Fruit fly (Drosophila melanogaster) whole organism, prepupa: ENCODE measurements around the gene fray.

Experiments
- Blimp-1 ChIP-seq: fragments of 200-800 bp; sonication (Bioruptor generic); optimal IDR thresholded peaks from 3 replicates; lab custom pipeline; 2017; ENCODE audit warnings: missing biosample characterization, missing genetic modification characterization, mild to moderate bottlenecking, moderate library complexity, missing genetic modification reagents
- CG10631 ChIP-seq: fragments of 200-800 bp; sonication (Bioruptor generic); optimal IDR thresholded peaks from 2 replicates; lab custom pipeline; 2016; ENCODE audit warnings: missing biosample characterization, missing genetic modification characterization
- CG10669 ChIP-seq: fragments of 200-800 bp; sonication (Bioruptor generic); optimal IDR thresholded peaks from 3 replicates; lab custom pipeline; 2018; ENCODE audit warnings: missing biosample characterization, mild to moderate bottlenecking, missing genetic modification characterization, moderate library complexity
- CG11762 ChIP-seq: fragments of 200-800 bp; sonication (Bioruptor generic); optimal IDR thresholded peaks from 3 replicates; lab custom pipeline; 2016; ENCODE audit warnings: missing biosample characterization, missing genetic modification characterization; ENCODE audit not compliant: insufficient read depth
- CG11902 ChIP-seq: fragments of 200-800 bp; sonication (Bioruptor generic); optimal IDR thresholded peaks from 3 replicates; lab custom pipeline; 2016; ENCODE audit warnings: missing biosample characterization, missing genetic modification characterization
- CG1621 ChIP-seq: fragments of 200-800 bp; sonication (Bioruptor generic); optimal IDR thresholded peaks from 3 replicates; lab custom pipeline; 2018; ENCODE audit warnings: missing biosample characterization, mild to moderate bottlenecking, missing genetic modification characterization
- CG3032 ChIP-seq: fragments of 200-800 bp; optimal IDR thresholded peaks from 2 replicates; lab custom pipeline; 2019; ENCODE audit warnings: missing biosample characterization, mild to moderate bottlenecking, missing genetic modification characterization, moderate library complexity
- CG31627 ChIP-seq: fragments of 200-800 bp; sonication (Bioruptor generic); optimal IDR thresholded peaks from 3 replicates; lab custom pipeline; 2016; ENCODE audit warnings: missing biosample characterization, missing genetic modification characterization
- CG32006 ChIP-seq: fragments of 200-800 bp; sonication (Bioruptor generic); optimal IDR thresholded peaks from 3 replicates; lab custom pipeline; 2017; ENCODE audit warnings: missing biosample characterization, mild to moderate bottlenecking, missing genetic modification characterization
- CG3919 ChIP-seq: fragments of 200-800 bp; sonication (Bioruptor generic); optimal IDR thresholded peaks from 3 replicates; lab custom pipeline; 2016; ENCODE audit warnings: missing biosample characterization, missing genetic modification characterization
- CG4318 ChIP-seq: fragments of 200-800 bp; sonication (Bioruptor generic); optimal IDR thresholded peaks from 3 replicates; lab custom pipeline; 2017; ENCODE audit warnings: missing biosample characterization, mild to moderate bottlenecking, missing genetic modification characterization
- CG6163 ChIP-seq: fragments of 200-800 bp; sonication (Bioruptor generic); IDR thresholded peaks from 3 replicates; pipeline ENCODE4 v1.3.6; 2022; ENCODE audit warnings: missing biosample characterization, missing genetic modification characterization
- CG6276 ChIP-seq: fragments of 200-800 bp; sonication (Bioruptor generic); optimal IDR thresholded peaks from 2 replicates; lab custom pipeline; 2017; ENCODE audit warnings: missing biosample characterization, mild to moderate bottlenecking, missing genetic modification characterization
- CG6792 ChIP-seq: fragments of 200-800 bp; sonication (Bioruptor generic); optimal IDR thresholded peaks from 3 replicates; lab custom pipeline; 2016; ENCODE audit warnings: missing biosample characterization, missing genetic modification characterization
- CG6854 ChIP-seq: fragments of 200-800 bp; sonication (Bioruptor generic); optimal IDR thresholded peaks from 2 replicates; lab custom pipeline; 2017; ENCODE audit warnings: missing biosample characterization, mild to moderate bottlenecking, missing genetic modification characterization
- CG7368 ChIP-seq: fragments of 200-800 bp; sonication (Bioruptor generic); optimal IDR thresholded peaks from 3 replicates; lab custom pipeline; 2016; ENCODE audit warnings: missing biosample characterization, missing genetic modification characterization
- CG8119 ChIP-seq: fragments of 200-800 bp; sonication (Bioruptor generic); IDR thresholded peaks from 3 replicates; pipeline ENCODE4 v1.3.6; 2022; ENCODE audit warnings: missing biosample characterization, missing genetic modification characterization
- CG9139 ChIP-seq: fragments of 200-800 bp; sonication (Bioruptor generic); optimal IDR thresholded peaks from 3 replicates; lab custom pipeline; 2017; ENCODE audit warnings: missing biosample characterization, mild to moderate bottlenecking, missing genetic modification characterization
- Eip75B ChIP-seq: fragments of 200-800 bp; sonication (Bioruptor generic); optimal IDR thresholded peaks from 3 replicates; lab custom pipeline; 2016; ENCODE audit warnings: missing biosample characterization, missing genetic modification characterization
- Eip78C ChIP-seq: fragments of 200-800 bp; sonication (Bioruptor generic); peaks from one replicate; lab custom pipeline; 2016; ENCODE audit warnings: missing biosample characterization, missing genetic modification characterization
- Ets21C ChIP-seq: fragments of 200-800 bp; sonication (Bioruptor generic); optimal IDR thresholded peaks from 3 replicates; lab custom pipeline; 2016; ENCODE audit warnings: missing biosample characterization, missing genetic modification characterization
- Ets96B ChIP-seq: fragments of 200-800 bp; optimal IDR thresholded peaks from 2 replicates; lab custom pipeline; 2019; ENCODE audit warnings: missing biosample characterization, mild to moderate bottlenecking, missing genetic modification characterization, moderate library complexity
- Hr38 ChIP-seq: sonication (Bioruptor generic); optimal IDR thresholded peaks from 2 replicates; lab custom pipeline; 2016; ENCODE audit warnings: missing biosample characterization, missing genetic modification characterization
- Hr4 ChIP-seq: fragments of 200-800 bp; sonication (Bioruptor generic); optimal IDR thresholded peaks from 3 replicates; lab custom pipeline; 2016; ENCODE audit warnings: missing biosample characterization, missing genetic modification characterization
- Lpt ChIP-seq: fragments of 200-800 bp; sonication (Bioruptor generic); optimal IDR thresholded peaks from 3 replicates; lab custom pipeline; 2016; ENCODE audit warnings: missing biosample characterization, missing genetic modification characterization
- Met ChIP-seq: fragments of 200-800 bp; sonication (Bioruptor generic); optimal IDR thresholded peaks from 3 replicates; lab custom pipeline; 2016; ENCODE audit warnings: missing biosample characterization, missing genetic modification characterization
- OdsH ChIP-seq: fragments of 200-800 bp; sonication (Bioruptor generic); optimal IDR thresholded peaks from 3 replicates; lab custom pipeline; 2016; ENCODE audit warnings: missing biosample characterization, missing genetic modification characterization
- Smox ChIP-seq: fragments of 200-800 bp; sonication (Bioruptor generic); optimal IDR thresholded peaks from 3 replicates; lab custom pipeline; 2016; ENCODE audit warnings: missing biosample characterization, missing genetic modification characterization
- Sox14 ChIP-seq: fragments of 200-800 bp; sonication (Bioruptor generic); optimal IDR thresholded peaks from 3 replicates; lab custom pipeline; 2016; ENCODE audit warnings: missing biosample characterization, missing genetic modification characterization
- Sox15 ChIP-seq: fragments of 200-800 bp; sonication (Bioruptor generic); optimal IDR thresholded peaks from 3 replicates; lab custom pipeline; 2016; ENCODE audit warnings: missing biosample characterization, missing genetic modification characterization
- achi ChIP-seq: fragments of 200-800 bp; sonication (Bioruptor generic); optimal IDR thresholded peaks from 3 replicates; lab custom pipeline; 2016; ENCODE audit warnings: missing biosample characterization, missing genetic modification characterization
- dac ChIP-seq: fragments of 200-800 bp; sonication (Bioruptor generic); optimal IDR thresholded peaks from 2 replicates; lab custom pipeline; 2017; ENCODE audit warnings: missing biosample characterization, mild to moderate bottlenecking, missing genetic modification characterization
- eg ChIP-seq: fragments of 200-800 bp; sonication (Bioruptor generic); IDR thresholded peaks from 3 replicates; pipeline ENCODE4 v1.3.6; 2022; ENCODE audit warnings: missing biosample characterization, missing genetic modification characterization
- esn ChIP-seq: fragments of 200-800 bp; sonication (Bioruptor generic); optimal IDR thresholded peaks from 2 replicates; lab custom pipeline; 2016; ENCODE audit warnings: missing biosample characterization, mild to moderate bottlenecking, missing genetic modification characterization, moderate library complexity
- fd59A ChIP-seq: fragments of 200-800 bp; sonication (Bioruptor generic); optimal IDR thresholded peaks from 2 replicates; lab custom pipeline; 2017; ENCODE audit warnings: missing biosample characterization, mild to moderate bottlenecking, missing genetic modification characterization, missing genetic modification reagents
- fd85E ChIP-seq: fragments of 200-800 bp; sonication (Bioruptor generic); optimal IDR thresholded peaks from 3 replicates; lab custom pipeline; 2016; ENCODE audit warnings: missing biosample characterization, missing genetic modification characterization
- fkh ChIP-seq: fragments of 200-800 bp; sonication (Bioruptor generic); optimal IDR thresholded peaks from 3 replicates; lab custom pipeline; 2017; ENCODE audit warnings: missing biosample characterization, mild to moderate bottlenecking, missing genetic modification characterization, moderate library complexity
- lz ChIP-seq: fragments of 200-800 bp; sonication (Bioruptor generic); optimal IDR thresholded peaks from 3 replicates; lab custom pipeline; 2016; ENCODE audit warnings: missing biosample characterization, missing genetic modification characterization
- net ChIP-seq: fragments of 200-800 bp; sonication (Bioruptor generic); optimal IDR thresholded peaks from 3 replicates; lab custom pipeline; 2016; ENCODE audit warnings: missing biosample characterization, missing genetic modification characterization
- pdm3 ChIP-seq: fragments of 200-800 bp; sonication (Bioruptor generic); optimal IDR thresholded peaks from 3 replicates; lab custom pipeline; 2016; ENCODE audit warnings: missing biosample characterization, missing genetic modification characterization
- salr ChIP-seq, 2 experiments: fragments of 200-800 bp; sonication (Bioruptor generic); optimal IDR thresholded peaks; 3 replicates each; lab custom pipeline; 2016 to 2018; ENCODE audit warnings: missing biosample characterization in 2 of 2, missing genetic modification characterization in 2 of 2, mild to moderate bottlenecking in 1 of 2
- spab ChIP-seq: fragments of 200-800 bp; sonication (Bioruptor generic); optimal IDR thresholded peaks from 2 replicates; lab custom pipeline; 2017; ENCODE audit warnings: missing biosample characterization, mild to moderate bottlenecking, missing genetic modification characterization, missing genetic modification reagents
- svp ChIP-seq: fragments of 200-800 bp; sonication (Bioruptor generic); peaks from one replicate; lab custom pipeline; 2016; ENCODE audit warnings: missing biosample characterization, missing genetic modification characterization
- topi ChIP-seq: fragments of 200-800 bp; sonication (Bioruptor generic); optimal IDR thresholded peaks from 3 replicates; lab custom pipeline; 2016; ENCODE audit warnings: missing biosample characterization, missing genetic modification characterization

Gene fray

DNA sequence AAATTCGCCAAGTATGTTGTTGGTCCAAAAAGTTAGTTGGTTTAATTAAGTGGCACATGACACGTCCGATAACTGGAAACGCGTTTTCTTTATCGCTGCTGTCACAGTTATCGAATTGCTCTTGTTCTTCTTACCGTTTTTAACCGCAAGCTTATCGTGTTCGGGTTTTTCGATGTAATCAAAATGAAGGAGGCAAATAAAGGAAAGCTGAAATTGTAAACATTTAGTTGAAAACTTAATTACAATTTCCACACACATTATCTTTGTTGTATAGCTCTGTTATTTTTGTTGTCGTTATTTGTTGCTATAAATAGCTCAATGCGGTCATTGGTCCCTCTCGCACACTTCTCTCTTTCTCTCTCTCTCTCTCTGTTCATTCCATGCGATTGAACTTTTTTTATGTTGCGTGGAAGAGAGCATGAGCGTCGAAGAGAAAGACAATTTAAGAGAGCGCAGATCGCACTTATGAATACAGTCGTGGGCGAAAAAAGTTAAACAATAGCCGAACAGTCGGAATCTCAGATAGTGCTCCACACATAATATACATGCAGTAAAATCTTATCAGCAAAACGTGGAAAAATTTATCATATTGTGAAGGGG is 12.5 kb downstream of the fray start (continued):
- peak; percentile 15 for TF ChIP-seq CG6792
- TF ChIP-seq net (GFP tag; lab: Kevin White, UChicago), result peak; percentile 53
- TF ChIP-seq Ets21C (GFP tag; lab: Kevin White, UChicago), result peak; percentile 19
- peak; percentile 26 for TF ChIP-seq pdm3 (GFP tag; lab: Kevin White, UChicago)
- TF ChIP-seq CG3919 (GFP tag; lab: Kevin White, UChicago), result peak; percentile 38
- TF ChIP-seq CG6163, result peak; percentile 42; the same call in 2 of the 3 replicates
- peak; percentile 22 for TF ChIP-seq lz
- no peak for TF ChIP-seq CG9139
- no peak for TF ChIP-seq CG3032 (tag; lab: Kevin White, UChicago)
- peak; percentile 53 for TF ChIP-seq Met (GFP tag; lab: Kevin White, UChicago)
- TF ChIP-seq fd85E, result no peak
- TF ChIP-seq, all 60 proteins: peak for 25

DNA sequence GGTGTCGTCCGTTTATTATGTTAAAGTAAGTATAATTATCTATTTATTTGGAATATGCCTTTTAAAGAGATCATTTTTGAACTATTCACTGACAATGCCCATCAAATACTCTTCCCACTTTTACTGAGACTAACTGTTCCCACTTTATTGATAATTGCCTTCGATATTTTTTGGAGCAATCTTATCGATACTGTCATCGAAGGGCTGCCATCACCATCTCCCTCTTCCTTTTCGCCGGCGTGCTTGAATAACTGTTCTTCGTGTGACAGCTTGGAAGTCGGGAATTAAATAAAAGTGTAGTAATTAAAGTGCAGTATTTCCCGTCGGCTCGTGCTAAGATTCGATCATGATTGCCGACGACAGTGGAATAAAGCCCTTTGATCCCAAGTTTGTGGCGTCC is 17.9 kb downstream of the fray start, which contains the start of gene qin:
TSS of gene qin (plus strand) at position 274 of the 400 bp plus-strand sequence.
- no peak for TF ChIP-seq Hr4
- no peak for TF ChIP-seq CG6276 (GFP tag; lab: Kevin White, UChicago)
- no peak for TF ChIP-seq eg (GFP tag; lab: Robert Waterston, UW)
- no peak for TF ChIP-seq CG6792
- TF ChIP-seq CG3032 (tag; lab: Kevin White, UChicago), result no peak
- TF ChIP-seq achi, result no peak
- TF ChIP-seq Eip78C (GFP tag; lab: Kevin White, UChicago), result no peak
- no peak for TF ChIP-seq Blimp-1 (GFP tag; lab: Kevin White, UChicago)
- TF ChIP-seq OdsH (GFP tag; lab: Kevin White, UChicago), result no peak
- no peak for TF ChIP-seq spab (GFP tag; lab: Kevin White, UChicago)
- TF ChIP-seq Sox15 (GFP tag; lab: Kevin White, UChicago), result no peak
- TF ChIP-seq Sox14 (GFP tag; lab: Kevin White, UChicago), result no peak
- no peak for TF ChIP-seq svp (GFP tag; lab: Kevin White, UChicago)
- TF ChIP-seq CG6854, result no peak
- TF ChIP-seq salr (GFP tag; optimal IDR thresholded peaks at IDR 0.05; lab: Kevin White, UChicago), result no peak
- no peak for TF ChIP-seq net (GFP tag; lab: Kevin White, UChicago)
- no peak for TF ChIP-seq Eip75B (GFP tag; lab: Kevin White, UChicago)
- no peak for TF ChIP-seq esn (GFP tag; lab: Kevin White, UChicago)

DNA sequence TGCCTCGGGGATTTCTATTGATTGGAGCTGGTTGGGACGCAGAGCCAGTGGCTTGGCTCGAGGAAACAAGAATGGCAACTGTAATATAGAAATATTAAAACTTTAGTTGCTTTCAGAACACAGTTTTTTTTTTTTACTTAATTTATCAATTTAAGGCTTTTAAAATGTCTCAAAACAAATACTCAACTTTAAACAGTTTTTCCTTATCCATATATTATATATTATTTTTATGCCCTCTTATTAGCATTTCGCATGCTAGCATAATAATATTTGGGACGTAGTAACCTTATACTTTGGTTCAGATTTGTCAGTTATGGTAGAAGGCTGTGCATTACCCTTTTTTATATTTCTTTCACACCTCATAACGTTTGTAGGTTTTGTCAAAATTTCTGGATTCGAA is 25.5 kb downstream of the fray start, which contains the start of gene Tssk:
TSS of gene Tssk (plus strand) at position 301 of the 400 bp plus-strand sequence.
- TF ChIP-seq OdsH (GFP tag; lab: Kevin White, UChicago) (no peak), CG31627 (no peak), CG10669 (GFP tag; lab: Kevin White, UChicago) (no peak), salr (GFP tag; optimal IDR thresholded peaks at IDR 0.05; lab: Kevin White, UChicago) (no peak), topi (GFP tag; lab: Kevin White, UChicago) (no peak), dac (GFP tag; lab: Kevin White, UChicago) (no peak), Ets96B (no peak), Lpt (no peak), CG4318 (GFP tag; lab: Kevin White, UChicago) (no peak)

DNA sequence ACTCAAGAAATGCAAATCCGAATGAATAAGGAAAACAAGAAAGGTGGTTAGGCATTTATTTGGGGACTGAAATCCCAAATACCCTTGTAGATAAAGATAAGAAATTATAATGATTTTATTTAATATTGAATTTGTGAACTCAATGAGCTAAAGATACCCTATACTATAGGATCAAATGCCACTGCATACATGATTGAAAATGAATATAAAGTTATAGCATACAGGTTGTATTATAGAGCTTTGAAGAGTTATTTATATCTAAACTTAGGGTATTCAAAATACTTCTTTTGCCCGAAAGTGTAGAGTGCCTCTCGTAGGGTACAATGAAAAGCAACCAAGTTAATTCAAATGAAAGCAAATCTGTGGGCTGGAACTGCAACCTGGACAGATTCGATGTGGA is 43.1 kb downstream of the fray start:
- no peak for TF ChIP-seq fkh (GFP tag; lab: Kevin White, UChicago)
- TF ChIP-seq CG32006 (GFP tag; lab: Kevin White, UChicago), result peak; percentile 63
- no peak for TF ChIP-seq dac (GFP tag; lab: Kevin White, UChicago)
- no peak for TF ChIP-seq CG7368 (GFP tag; lab: Kevin White, UChicago)
- TF ChIP-seq Smox (GFP tag; lab: Kevin White, UChicago), result no peak
- TF ChIP-seq CG8119 (GFP tag; lab: Robert Waterston, UW), result peak; percentile 62; the same call in 1 of the 3 replicates
- no peak for TF ChIP-seq pdm3 (GFP tag; lab: Kevin White, UChicago)
- no peak for TF ChIP-seq Ets21C (GFP tag; lab: Kevin White, UChicago)
- peak; percentile 32 for TF ChIP-seq CG6276 (GFP tag; lab: Kevin White, UChicago)
- TF ChIP-seq CG11902 (GFP tag; lab: Kevin White, UChicago), result no peak
- no peak for TF ChIP-seq fd85E
- no peak for TF ChIP-seq CG10669 (GFP tag; lab: Kevin White, UChicago)
- TF ChIP-seq CG1621 (tag; lab: Kevin White, UChicago), result no peak
- TF ChIP-seq Lpt, result peak; percentile 19
- no peak for TF ChIP-seq CG10631 (GFP tag; lab: Kevin White, UChicago)
- TF ChIP-seq Hr38, result no peak
- no peak for TF ChIP-seq CG6163
- TF ChIP-seq lz, result no peak
- TF ChIP-seq CG11762, result no peak
- TF ChIP-seq CG4318 (GFP tag; lab: Kevin White, UChicago), result peak; percentile 30
- TF ChIP-seq CG31627, result no peak
- no peak for TF ChIP-seq fd59A (GFP tag; lab: Kevin White, UChicago)
- TF ChIP-seq Hr4, result peak; percentile 46
- peak; percentile 73 for TF ChIP-seq Eip78C (GFP tag; lab: Kevin White, UChicago)
- TF ChIP-seq CG3032 (tag; lab: Kevin White, UChicago), result no peak
